Fruit fly (Drosophila melanogaster) whole organism, embryonic: Measurements from ENCODE around the gene Tim17b1.

Source experiments
- Ada2b ChIP-seq: fragments of 200-800 bp; sonication (Bioruptor generic); IDR thresholded peaks from 2 replicates; pipeline ENCODE4 v1.3.6; 2022; ENCODE audit warnings: missing biosample characterization, missing genetic modification characterization
- Bgb ChIP-seq: fragments of 200-800 bp; sonication (Bioruptor generic); IDR thresholded peaks from 2 replicates; pipeline ENCODE4 v1.3.6; 2022; ENCODE audit warnings: missing biosample characterization, missing genetic modification characterization; ENCODE audit not compliant: partially characterized antibody
- CG10321 ChIP-seq: fragments of 200-800 bp; sonication (Bioruptor generic); IDR thresholded peaks from 2 replicates; pipeline ENCODE4 v1.3.6; 2022; ENCODE audit warnings: missing biosample characterization, missing genetic modification characterization
- CG10462 ChIP-seq: fragments of 200-800 bp; sonication (Bioruptor generic); optimal IDR thresholded peaks from 2 replicates; lab custom pipeline; 2016; ENCODE audit warnings: missing biosample characterization, missing genetic modification characterization
- CG10654 ChIP-seq: fragments of 200-800 bp; sonication (Bioruptor generic); optimal IDR thresholded peaks from 2 replicates; lab custom pipeline; 2016; ENCODE audit warnings: missing biosample characterization, missing genetic modification characterization
- CG10979 ChIP-seq: fragments of 200-800 bp; sonication (Bioruptor generic); optimal IDR thresholded peaks from 2 replicates; lab custom pipeline; 2018; ENCODE audit warnings: missing biosample characterization, mild to moderate bottlenecking, missing genetic modification characterization, moderate library complexity
- CG11504 ChIP-seq: fragments of 200-800 bp; sonication (Bioruptor generic); optimal IDR thresholded peaks from 3 replicates; lab custom pipeline; 2019; ENCODE audit warnings: missing biosample characterization, mild to moderate bottlenecking, missing genetic modification characterization, moderate library complexity
- CG13894 ChIP-seq: fragments of 200-800 bp; sonication (Bioruptor generic); optimal IDR thresholded peaks from 3 replicates; lab custom pipeline; 2018; ENCODE audit warnings: missing biosample characterization, mild to moderate bottlenecking, missing genetic modification characterization, moderate library complexity
- CG14050 ChIP-seq: fragments of 200-800 bp; sonication (Bioruptor generic); IDR thresholded peaks from 3 replicates; pipeline ENCODE4 v1.3.6; 2022; ENCODE audit warnings: missing biosample characterization, missing genetic modification characterization
- CG14860 ChIP-seq: fragments of 200-800 bp; sonication (Bioruptor generic); IDR thresholded peaks from 3 replicates; pipeline ENCODE4 v1.3.6; 2022; ENCODE audit warnings: missing biosample characterization, missing genetic modification characterization; ENCODE audit not compliant: partially characterized antibody
- CG15011 ChIP-seq: fragments of 200-800 bp; sonication (Bioruptor generic); optimal IDR thresholded peaks from 3 replicates; lab custom pipeline; 2018; ENCODE audit warnings: missing biosample characterization, mild to moderate bottlenecking, missing genetic modification characterization
- CG1647 ChIP-seq: fragments of 200-800 bp; sonication (Bioruptor generic); optimal IDR thresholded peaks from 3 replicates; lab custom pipeline; 2016; ENCODE audit warnings: missing biosample characterization, missing genetic modification characterization
- CG16779 ChIP-seq: fragments of 200-800 bp; sonication (Bioruptor generic); IDR thresholded peaks from 2 replicates; pipeline ENCODE4 v1.3.6; 2022; ENCODE audit warnings: missing biosample characterization, missing genetic modification characterization
- CG16863 ChIP-seq: fragments of 200-800 bp; sonication (Bioruptor generic); optimal IDR thresholded peaks from 3 replicates; lab custom pipeline; 2016; ENCODE audit warnings: missing biosample characterization, missing genetic modification characterization
- CG17359 ChIP-seq: fragments of 200-800 bp; sonication (Bioruptor generic); optimal IDR thresholded peaks from 3 replicates; lab custom pipeline; 2018; ENCODE audit warnings: missing biosample characterization, mild to moderate bottlenecking, missing genetic modification characterization, moderate library complexity
- CG30403 ChIP-seq: fragments of 200-800 bp; sonication (Bioruptor generic); optimal IDR thresholded peaks from 3 replicates; lab custom pipeline; 2016; ENCODE audit warnings: missing biosample characterization, missing genetic modification characterization
- CG3281 ChIP-seq: fragments of 200-800 bp; sonication (Bioruptor generic); optimal IDR thresholded peaks from 3 replicates; lab custom pipeline; 2017; ENCODE audit warnings: missing biosample characterization, mild to moderate bottlenecking, missing genetic modification characterization
- CG33213 ChIP-seq: fragments of 200-800 bp; sonication (Bioruptor generic); optimal IDR thresholded peaks from 3 replicates; lab custom pipeline; 2016; ENCODE audit warnings: missing biosample characterization, missing genetic modification characterization
- CG33557 ChIP-seq: fragments of 200-800 bp; sonication (Bioruptor generic); optimal IDR thresholded peaks from 2 replicates; lab custom pipeline; 2019; ENCODE audit warnings: missing biosample characterization, mild to moderate bottlenecking, missing genetic modification characterization, moderate library complexity
- CG3838 ChIP-seq: fragments of 200-800 bp; sonication (Bioruptor generic); optimal IDR thresholded peaks from 3 replicates; lab custom pipeline; 2016; ENCODE audit warnings: missing biosample characterization, missing genetic modification characterization
- CG42726 ChIP-seq: fragments of 200-800 bp; sonication (Bioruptor generic); IDR thresholded peaks from 2 replicates; pipeline ENCODE4 v1.3.6; 2022; ENCODE audit warnings: missing biosample characterization, missing genetic modification characterization; ENCODE audit not compliant: partially characterized antibody
- CG4328 ChIP-seq: fragments of 200-800 bp; sonication (Bioruptor generic); optimal IDR thresholded peaks from 3 replicates; lab custom pipeline; 2017; ENCODE audit warnings: missing biosample characterization, missing genetic modification reagents, missing genetic modification characterization
- CG8765 ChIP-seq: fragments of 200-800 bp; sonication (Bioruptor generic); IDR thresholded peaks from 2 replicates; pipeline ENCODE4 v1.3.6; 2022; ENCODE audit warnings: missing biosample characterization, missing genetic modification characterization
- CG9797 ChIP-seq: fragments of 200-800 bp; sonication (Bioruptor generic); optimal IDR thresholded peaks from 3 replicates; lab custom pipeline; 2018; ENCODE audit warnings: missing biosample characterization, mild to moderate bottlenecking, missing genetic modification characterization
- CTCF ChIP-seq: fragments of 200-800 bp; sonication (Bioruptor generic); optimal IDR thresholded peaks from 2 replicates; lab custom pipeline; 2017; ENCODE audit warnings: missing biosample characterization, mild to moderate bottlenecking, missing genetic modification characterization, moderate library complexity
- Dfd ChIP-seq, 2 experiments: fragments of >200 bp; optimal IDR thresholded peaks; 2 replicates each; lab custom pipeline; 2017; ENCODE audit warnings: missing biosample characterization in 2 of 2, missing genetic modification characterization in 2 of 2
- Dip3 ChIP-seq: fragments of 200-800 bp; sonication (Bioruptor generic); optimal IDR thresholded peaks from 3 replicates; lab custom pipeline; 2016; ENCODE audit warnings: missing biosample characterization, missing genetic modification characterization
- Elba2 ChIP-seq: fragments of 200-800 bp; sonication (Bioruptor generic); optimal IDR thresholded peaks from 3 replicates; lab custom pipeline; 2016; ENCODE audit warnings: missing biosample characterization, missing genetic modification characterization
- Gug ChIP-seq: fragments of 200-800 bp; sonication (Bioruptor generic); IDR thresholded peaks from 4 replicates; pipeline ENCODE4 v1.3.6; 2022; ENCODE audit warnings: missing biosample characterization, missing genetic modification characterization
- HLHmδ ChIP-seq: fragments of 200-800 bp; sonication (Bioruptor generic); optimal IDR thresholded peaks from 2 replicates; lab custom pipeline; 2018; ENCODE audit warnings: missing biosample characterization, mild to moderate bottlenecking, missing genetic modification characterization, moderate library complexity
- MBD-R2 ChIP-seq: fragments of 200-800 bp; sonication (Bioruptor generic); IDR thresholded peaks from 2 replicates; pipeline ENCODE4 v1.3.6; 2022; ENCODE audit warnings: missing biosample characterization, missing genetic modification characterization
- Rfx ChIP-seq: fragments of 200-800 bp; sonication (Bioruptor generic); IDR thresholded peaks from 2 replicates; pipeline ENCODE4 v1.3.6; 2022; ENCODE audit warnings: missing biosample characterization, missing genetic modification characterization
- Side ChIP-seq: fragments of 200-800 bp; sonication (Bioruptor generic); optimal IDR thresholded peaks from 2 replicates; lab custom pipeline; 2016; ENCODE audit warnings: missing biosample characterization, missing genetic modification characterization
- Sox102F ChIP-seq: fragments of 200-800 bp; sonication (Bioruptor generic); optimal IDR thresholded peaks from 2 replicates; lab custom pipeline; 2018; ENCODE audit warnings: missing biosample characterization, mild to moderate bottlenecking, missing genetic modification characterization, moderate library complexity
- Xrp1 ChIP-seq: fragments of 200-800 bp; sonication (Bioruptor generic); IDR thresholded peaks from 2 replicates; pipeline ENCODE4 v1.3.6; 2022; ENCODE audit warnings: missing biosample characterization, missing genetic modification characterization
- ara ChIP-seq: fragments of 200-800 bp; sonication (Bioruptor generic); IDR thresholded peaks from 2 replicates; pipeline ENCODE4 v1.3.6; 2022; ENCODE audit warnings: missing biosample characterization, missing genetic modification characterization
- br ChIP-seq: fragments of >200 bp; optimal IDR thresholded peaks from 2 replicates; lab custom pipeline; 2017
- caup ChIP-seq: fragments of 200-800 bp; sonication (Bioruptor generic); optimal IDR thresholded peaks from 3 replicates; lab custom pipeline; 2017; ENCODE audit warnings: missing biosample characterization, mild to moderate bottlenecking, missing genetic modification characterization, moderate library complexity; ENCODE audit not compliant: severe bottlenecking
- chinmo ChIP-seq: fragments of 200-800 bp; sonication (Bioruptor generic); IDR thresholded peaks from 4 replicates; pipeline ENCODE4 v1.3.6; 2022; ENCODE audit warnings: missing biosample characterization, missing genetic modification characterization; ENCODE audit not compliant: partially characterized antibody
- cwo ChIP-seq: fragments of 200-800 bp; sonication (Bioruptor generic); optimal IDR thresholded peaks from 3 replicates; lab custom pipeline; 2017; ENCODE audit warnings: missing biosample characterization, missing genetic modification characterization, mild to moderate bottlenecking, moderate library complexity, missing genetic modification reagents
- dati ChIP-seq: fragments of 200-800 bp; sonication (Bioruptor generic); IDR thresholded peaks from 2 replicates; pipeline ENCODE4 v1.3.6; 2022; ENCODE audit warnings: missing biosample characterization, missing genetic modification characterization
- eve ChIP-seq, 2 experiments: fragments of >200 bp; optimal IDR thresholded peaks; 2 replicates each; lab custom pipeline; 2017; ENCODE audit warnings: missing biosample characterization in 2 of 2, missing genetic modification characterization in 2 of 2
- exex ChIP-seq: fragments of 200-800 bp; sonication (Bioruptor generic); optimal IDR thresholded peaks from 4 replicates; lab custom pipeline; 2018; ENCODE audit warnings: missing biosample characterization, mild to moderate bottlenecking, missing genetic modification characterization, moderate library complexity
- gcm2 ChIP-seq: fragments of 200-800 bp; sonication (Bioruptor generic); optimal IDR thresholded peaks from 2 replicates; lab custom pipeline; 2016; ENCODE audit warnings: missing biosample characterization, missing genetic modification characterization
- mam ChIP-seq: fragments of 200-800 bp; sonication (Bioruptor generic); optimal IDR thresholded peaks from 3 replicates; lab custom pipeline; 2016; ENCODE audit warnings: missing biosample characterization, missing genetic modification characterization
- org-1 ChIP-seq: fragments of 200-800 bp; sonication (Bioruptor generic); optimal IDR thresholded peaks from 2 replicates; lab custom pipeline; 2017; ENCODE audit warnings: missing biosample characterization, missing genetic modification characterization
- sima ChIP-seq: fragments of 200-800 bp; sonication (Bioruptor generic); optimal IDR thresholded peaks from 2 replicates; lab custom pipeline; 2016; ENCODE audit warnings: missing biosample characterization, missing genetic modification characterization
- so ChIP-seq: fragments of 200-800 bp; sonication (Bioruptor generic); IDR thresholded peaks from 3 replicates; pipeline ENCODE4 v1.3.6; 2022; ENCODE audit warnings: missing biosample characterization, missing genetic modification characterization
- ssp ChIP-seq: fragments of 200-800 bp; sonication (Bioruptor generic); IDR thresholded peaks from 2 replicates; pipeline ENCODE4 v1.3.6; 2022; ENCODE audit warnings: missing biosample characterization, missing genetic modification characterization
- trh ChIP-seq: fragments of 200-800 bp; sonication (Bioruptor generic); optimal IDR thresholded peaks from 2 replicates; lab custom pipeline; 2016; ENCODE audit warnings: missing biosample characterization, missing genetic modification characterization
- yki ChIP-seq: fragments of >200 bp; optimal IDR thresholded peaks from 3 replicates; lab custom pipeline; 2018

Gene Tim17b1

DNA sequence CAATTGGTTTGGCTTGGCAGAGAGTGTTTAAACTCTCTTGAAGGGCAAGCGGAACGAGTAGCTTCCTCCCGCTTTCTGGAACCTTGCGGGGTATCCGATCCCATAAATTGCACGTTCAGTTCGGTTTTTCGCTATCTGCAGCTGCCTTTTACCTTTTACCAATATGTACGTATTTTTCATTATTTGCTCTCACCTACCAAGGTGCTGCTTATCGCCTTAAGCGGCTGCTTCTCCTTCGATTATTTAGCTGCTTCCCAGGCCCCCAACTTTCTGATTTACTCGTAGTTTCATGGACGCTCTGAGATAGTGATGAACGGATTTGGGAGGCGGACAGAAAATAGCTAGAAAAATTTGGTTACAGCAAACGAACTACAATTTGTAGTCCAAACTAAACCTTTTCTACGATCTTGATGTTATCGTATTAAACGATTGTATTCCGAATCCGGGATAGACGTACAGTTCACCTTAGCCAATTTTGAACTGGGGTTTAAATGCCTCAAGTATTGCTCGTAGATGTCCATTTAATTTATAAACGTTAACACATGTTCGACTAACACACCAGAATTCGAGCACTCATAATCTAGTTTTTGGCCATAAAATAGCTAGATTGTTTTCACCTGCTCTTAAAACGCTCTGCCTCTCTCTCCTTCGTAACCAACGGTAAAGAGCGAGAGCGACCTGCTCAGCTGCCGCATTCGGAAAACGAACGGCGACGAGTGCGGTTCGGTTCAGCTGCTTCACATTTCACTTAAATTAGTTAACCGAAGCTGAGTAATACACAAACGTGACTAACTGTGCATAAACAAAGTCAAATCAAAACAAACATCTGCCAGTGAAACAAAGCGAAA lies 35.5 kb upstream of the Tim17b1 start (continued):
- TF ChIP-seq gcm2 (GFP tag; lab: Kevin White, UChicago) (no peak), br (no peak), Sox102F (no peak), CG4328 (GFP tag; lab: Kevin White, UChicago) (peak; percentile 34), yki (lab: Kevin White, UChicago) (peak; percentile 35), HLHmδ (GFP tag; lab: Kevin White, UChicago) (peak; percentile 48), CG14050 (no peak), eve (GFP tag; optimal IDR thresholded peaks at IDR 0.05; lab: Kevin White, UChicago) (no peak), exex (peak; percentile 5), CG13894 (tag; lab: Kevin White, UChicago) (peak; percentile 35), Rfx (peak; percentile 49; the same call in 1 of the 2 replicates), trh (GFP tag; lab: Kevin White, UChicago) (no peak), CG17359 (tag; lab: Kevin White, UChicago) (peak; percentile 18), ssp (GFP tag; lab: Robert Waterston, UW) (no peak), CG3838 (no peak), CG10462 (no peak), Bgb (GFP tag; lab: Robert Waterston, UW) (peak; percentile 41; the same call in 1 of the 2 replicates), CG33213 (GFP tag; lab: Kevin White, UChicago) (peak; percentile 31), CG10321 (GFP tag; lab: Robert Waterston, UW) (no peak), Side (GFP tag; lab: Kevin White, UChicago) (peak; percentile 29), caup (no peak), dati (no peak), CG10979 (tag; lab: Kevin White, UChicago) (peak; percentile 23), Elba2 (GFP tag; lab: Kevin White, UChicago) (no peak), CG16863 (GFP tag; lab: Kevin White, UChicago) (peak; percentile 44), so (no peak; the same call in 2 of the 3 replicates), CTCF (GFP tag; lab: Kevin White, UChicago) (no peak), ara (GFP tag; lab: Robert Waterston, UW) (no peak), CG15011 (no peak), MBD-R2 (GFP tag; lab: Robert Waterston, UW) (no peak), Ada2b (GFP tag; lab: Robert Waterston, UW) (no peak), CG16779 (GFP tag; lab: Robert Waterston, UW) (no peak), Xrp1 (no peak; the same call in 1 of the 2 replicates), CG30403 (GFP tag; lab: Kevin White, UChicago) (peak; percentile 39), CG10654 (no peak), org-1 (GFP tag; lab: Kevin White, UChicago) (peak; percentile 43), CG8765 (GFP tag; lab: Robert Waterston, UW) (no peak), CG3281 (GFP tag; lab: Kevin White, UChicago) (peak; percentile 58), CG42726 (0 out of 2 replicates have a peak, but pooled peaks have one; percentile 29), Dfd (GFP tag; optimal IDR thresholded peaks at IDR 0.05; lab: Kevin White, UChicago) (no peak), CG1647 (GFP tag; lab: Kevin White, UChicago) (no peak), CG11504 (tag; lab: Kevin White, UChicago) (peak; percentile 63), sima (no peak), Gug (no peak), CG33557 (GFP tag; lab: Kevin White, UChicago) (peak; percentile 37), mam (peak; percentile 8), cwo (peak; percentile 61), Dip3 (GFP tag; lab: Kevin White, UChicago) (no peak), CG9797 (no peak), CG14860 (GFP tag; lab: Robert Waterston, UW) (no peak), chinmo (GFP tag; lab: Robert Waterston, UW) (peak; percentile 91; the same call in 2 of the 4 replicates)
